Worm (Caenorhabditis elegans) whole organism, L4 larva: ENCODE measurements around the gene R144.3.

ENCODE experiments used
- F37D6.2 ChIP-seq: sonication (generic microtip); optimal IDR thresholded peaks from 2 replicates; lab custom pipeline; 2016; ENCODE audit warnings: mild to moderate bottlenecking, missing genetic modification characterization, missing compliant biosample characterization
- F44E2.7 ChIP-seq: fragments of 200-800 bp; sonication (Bioruptor generic); IDR thresholded peaks from 2 replicates; pipeline ENCODE4 v2.1.2; 2022; ENCODE audit warnings: missing genetic modification characterization, missing compliant biosample characterization
- R02D3.7 ChIP-seq: fragments of 150-350 bp; sonication (generic microtip); optimal IDR thresholded peaks from 3 replicates; lab custom pipeline; 2014; ENCODE audit warnings: missing biosample characterization, missing genetic modification characterization
- T20F7.1 ChIP-seq: fragments of 200-800 bp; sonication (Bioruptor generic); optimal IDR thresholded peaks from 2 replicates; lab custom pipeline; 2018; ENCODE audit warnings: mild to moderate bottlenecking, missing genetic modification characterization, missing compliant biosample characterization
- Y105C5A.15 ChIP-seq: fragments of 200-800 bp; sonication (Bioruptor generic); IDR thresholded peaks from 2 replicates; pipeline ENCODE4 v1.3.6; 2022; ENCODE audit warnings: missing genetic modification characterization, missing compliant biosample characterization
- Y48G9A.11 ChIP-seq: fragments of 200-800 bp; sonication (Bioruptor generic); IDR thresholded peaks from 2 replicates; pipeline ENCODE4 v1.3.6; 2022; ENCODE audit warnings: missing genetic modification reagents, missing genetic modification characterization, missing compliant biosample characterization
- Y75B8A.6 ChIP-seq: fragments of 200-800 bp; sonication (Bioruptor generic); IDR thresholded peaks from 2 replicates; pipeline ENCODE4 v1.3.6; 2022; ENCODE audit warnings: missing genetic modification reagents, missing genetic modification characterization, missing compliant biosample characterization
- ZK546.5 ChIP-seq, 2 experiments: sonication (generic microtip); optimal IDR thresholded peaks; 2 replicates each; lab custom pipeline; 2017; ENCODE audit warnings: missing biosample characterization in 2 of 2, missing genetic modification characterization in 2 of 2
- ama-1 ChIP-seq: fragments of 150-350 bp; optimal IDR thresholded peaks from 2 replicates; lab custom pipeline; 2014; ENCODE audit warnings: inconsistent platforms, mixed read lengths
- attf-4 ChIP-seq: sonication (generic microtip); optimal IDR thresholded peaks from 3 replicates; lab custom pipeline; 2017; ENCODE audit warnings: missing biosample characterization, missing genetic modification characterization
- ceh-20 ChIP-seq: fragments of 200-800 bp; sonication (Bioruptor generic); IDR thresholded peaks from 2 replicates; pipeline ENCODE4 v1.3.6; 2022; ENCODE audit warnings: missing genetic modification reagents, missing genetic modification characterization, missing compliant biosample characterization
- ceh-32 ChIP-seq: sonication (generic microtip); optimal IDR thresholded peaks from 2 replicates; lab custom pipeline; 2016; ENCODE audit warnings: mild to moderate bottlenecking, missing genetic modification characterization, missing compliant biosample characterization; ENCODE audit not compliant: poor library complexity
- ceh-82 ChIP-seq: sonication (generic microtip); optimal IDR thresholded peaks from 2 replicates; lab custom pipeline; 2017; ENCODE audit warnings: missing biosample characterization, missing genetic modification characterization
- ces-1 ChIP-seq: fragments of 150-350 bp; sonication (generic microtip); optimal IDR thresholded peaks from 4 replicates; lab custom pipeline; 2014; ENCODE audit warnings: missing biosample characterization, missing genetic modification reagents, missing genetic modification characterization
- cey-2 ChIP-seq: sonication (generic microtip); optimal IDR thresholded peaks from 3 replicates; lab custom pipeline; 2017; ENCODE audit warnings: missing genetic modification characterization, mild to moderate bottlenecking, missing compliant biosample characterization, antibody characterized with exemption, borderline replicate concordance; ENCODE audit not compliant: insufficient read depth
- daf-16 ChIP-seq, 3 experiments: sonication (generic microtip); optimal IDR thresholded peaks; 2 replicates each; lab custom pipeline; 2016 to 2017; ENCODE audit warnings: missing genetic modification characterization in 3 of 3, missing genetic modification reagents in 3 of 3, mild to moderate bottlenecking in 2 of 3, missing compliant biosample characterization in 2 of 3, missing biosample characterization in 1 of 3, moderate library complexity in 1 of 3
- daf-8 ChIP-seq: fragments of 200-800 bp; sonication (Bioruptor generic); IDR thresholded peaks from 2 replicates; pipeline ENCODE4 v1.3.6; 2022; ENCODE audit warnings: missing genetic modification characterization, missing compliant biosample characterization
- dmd-8 ChIP-seq: fragments of 200-800 bp; sonication (Bioruptor generic); IDR thresholded peaks from 2 replicates; pipeline ENCODE4 v1.3.6; 2022; ENCODE audit warnings: missing genetic modification characterization, missing compliant biosample characterization
- duxl-1 ChIP-seq: sonication (generic microtip); optimal IDR thresholded peaks from 2 replicates; lab custom pipeline; 2016; ENCODE audit warnings: mild to moderate bottlenecking, missing genetic modification characterization, moderate library complexity, missing compliant biosample characterization; ENCODE audit not compliant: poor library complexity
- egl-27 ChIP-seq: sonication (generic microtip); optimal IDR thresholded peaks from 3 replicates; lab custom pipeline; 2017; ENCODE audit warnings: missing biosample characterization, missing genetic modification reagents, missing genetic modification characterization
- hmg-1.1 ChIP-seq: fragments of 200-800 bp; sonication (Bioruptor generic); IDR thresholded peaks from 2 replicates; pipeline ENCODE4 v1.3.6; 2022; ENCODE audit warnings: missing genetic modification reagents, missing genetic modification characterization, missing compliant biosample characterization
- lim-7 ChIP-seq: fragments of 200-800 bp; sonication (Bioruptor generic); IDR thresholded peaks from 2 replicates; pipeline ENCODE4 v1.3.6; 2022; ENCODE audit warnings: missing genetic modification characterization, missing compliant biosample characterization
- lin-1 ChIP-seq: fragments of 200-800 bp; sonication (Bioruptor generic); IDR thresholded peaks from 2 replicates; pipeline ENCODE4 v1.3.6; 2022; ENCODE audit warnings: missing genetic modification reagents, missing genetic modification characterization, missing compliant biosample characterization
- lin-13 ChIP-seq: fragments of 150-350 bp; optimal IDR thresholded peaks from 2 replicates; lab custom pipeline; 2014; ENCODE audit warnings: missing biosample characterization, missing genetic modification reagents, missing genetic modification characterization
- lin-38 ChIP-seq: fragments of 200-800 bp; sonication (Bioruptor generic); IDR thresholded peaks from 2 replicates; pipeline ENCODE4 v1.3.6; 2022; ENCODE audit warnings: missing genetic modification reagents, missing genetic modification characterization, missing compliant biosample characterization
- lin-39 ChIP-seq: fragments of 150-350 bp; optimal IDR thresholded peaks from 2 replicates; lab custom pipeline; 2014; ENCODE audit warnings: missing biosample characterization, missing genetic modification reagents, missing genetic modification characterization
- mdl-1 ChIP-seq, 2 experiments: fragments of 150-350 bp in 1 of 2; sonication (generic microtip) in 1 of 2; optimal IDR thresholded peaks; 2 replicates each; lab custom pipeline; 2014 to 2017; ENCODE audit warnings: missing biosample characterization in 2 of 2, missing genetic modification characterization in 2 of 2
- mes-2 ChIP-seq: sonication (generic microtip); optimal IDR thresholded peaks from 2 replicates; lab custom pipeline; 2016; ENCODE audit warnings: missing genotype, mild to moderate bottlenecking, missing genetic modification characterization, missing compliant biosample characterization; ENCODE audit not compliant: poor library complexity, severe bottlenecking
- nhr-102 ChIP-seq: sonication (generic microtip); optimal IDR thresholded peaks from 2 replicates; lab custom pipeline; 2016; ENCODE audit warnings: mild to moderate bottlenecking, missing genetic modification characterization, moderate library complexity, missing compliant biosample characterization
- nhr-11 ChIP-seq: fragments of 150-350 bp; optimal IDR thresholded peaks from 2 replicates; lab custom pipeline; 2014; ENCODE audit warnings: missing biosample characterization, missing genetic modification characterization
- nhr-111 ChIP-seq: fragments of 200-800 bp; sonication (Bioruptor generic); optimal IDR thresholded peaks from 2 replicates; lab custom pipeline; 2018; ENCODE audit warnings: mild to moderate bottlenecking, missing genetic modification characterization, missing compliant biosample characterization
- nhr-25 ChIP-seq: sonication (generic microtip); optimal IDR thresholded peaks from 2 replicates; lab custom pipeline; 2017; ENCODE audit warnings: missing genetic modification characterization, mild to moderate bottlenecking, missing compliant biosample characterization, antibody characterized with exemption, moderate library complexity, borderline replicate concordance; ENCODE audit not compliant: insufficient read depth
- nhr-41 ChIP-seq: fragments of 200-800 bp; sonication (Bioruptor generic); IDR thresholded peaks from 2 replicates; pipeline ENCODE4 v1.3.6; 2022; ENCODE audit warnings: missing genetic modification reagents, missing genetic modification characterization, missing compliant biosample characterization
- nhr-42 ChIP-seq: fragments of 200-800 bp; sonication (Bioruptor generic); IDR thresholded peaks from 2 replicates; pipeline ENCODE4 v1.3.6; 2022; ENCODE audit warnings: missing genetic modification characterization, missing compliant biosample characterization
- nhr-77 ChIP-seq: fragments of 150-350 bp; optimal IDR thresholded peaks from 2 replicates; lab custom pipeline; 2014; ENCODE audit warnings: missing biosample characterization, missing genetic modification characterization
- pha-4 ChIP-seq, 2 experiments: fragments of 150-350 bp in 1 of 2; fragments of 200-800 bp in 1 of 2; sonication (Bioruptor generic) in 1 of 2; IDR thresholded peaks in 1 of 2; optimal IDR thresholded peaks in 1 of 2; 2 replicates each; pipeline versions ENCODE4 v1.3.6 to Lab custom; 2014 to 2022; ENCODE audit warnings: missing genetic modification characterization in 2 of 2, missing genetic modification reagents in 2 of 2, missing biosample characterization in 1 of 2, missing compliant biosample characterization in 1 of 2
- php-3 ChIP-seq: fragments of 200-800 bp; sonication (Bioruptor generic); IDR thresholded peaks from 2 replicates; pipeline ENCODE4 v1.3.6; 2022; ENCODE audit warnings: missing genetic modification reagents, missing genetic modification characterization, missing compliant biosample characterization
- pqm-1 ChIP-seq: sonication (generic microtip); optimal IDR thresholded peaks from 2 replicates; lab custom pipeline; 2017; ENCODE audit warnings: missing biosample characterization, missing genetic modification characterization
- rbr-2 ChIP-seq: sonication (generic microtip); optimal IDR thresholded peaks from 2 replicates; lab custom pipeline; 2016; ENCODE audit warnings: missing genotype, missing genetic modification characterization, missing compliant biosample characterization
- sdz-12 ChIP-seq: fragments of 200-800 bp; sonication (Bioruptor generic); optimal IDR thresholded peaks from 2 replicates; lab custom pipeline; 2018; ENCODE audit warnings: mild to moderate bottlenecking, missing genetic modification characterization, missing compliant biosample characterization
- set-16 ChIP-seq: fragments of 200-800 bp; sonication (Bioruptor generic); IDR thresholded peaks from 2 replicates; pipeline ENCODE4 v1.3.6; 2022; ENCODE audit warnings: missing genetic modification reagents, missing genetic modification characterization, missing compliant biosample characterization
- snpc-1.2 ChIP-seq: fragments of 200-800 bp; sonication (Bioruptor generic); IDR thresholded peaks from 2 replicates; pipeline ENCODE4 v1.3.6; 2022; ENCODE audit warnings: missing genetic modification reagents, missing genetic modification characterization, missing compliant biosample characterization
- tra-1 ChIP-seq: fragments of 200-800 bp; sonication (Bioruptor generic); IDR thresholded peaks from 2 replicates; pipeline ENCODE4 v1.3.6; 2022; ENCODE audit warnings: missing genetic modification reagents, missing genetic modification characterization, missing compliant biosample characterization
- unc-130 ChIP-seq: sonication (generic microtip); optimal IDR thresholded peaks from 2 replicates; lab custom pipeline; 2016; ENCODE audit warnings: missing genetic modification reagents, missing genetic modification characterization, missing compliant biosample characterization
- vab-7 ChIP-seq: fragments of 200-800 bp; sonication (Bioruptor generic); IDR thresholded peaks from 2 replicates; pipeline ENCODE4 v1.3.6; 2022; ENCODE audit warnings: missing genetic modification reagents, missing genetic modification characterization, missing compliant biosample characterization
- zag-1 ChIP-seq: fragments of 150-350 bp; optimal IDR thresholded peaks from 2 replicates; lab custom pipeline; 2014; ENCODE audit warnings: missing biosample characterization, missing genetic modification characterization
- zfp-2 ChIP-seq: sonication (generic microtip); optimal IDR thresholded peaks from 2 replicates; lab custom pipeline; 2016; ENCODE audit warnings: mild to moderate bottlenecking, missing genetic modification characterization, missing compliant biosample characterization
- zfp-3 ChIP-seq: fragments of 200-800 bp; sonication (Bioruptor generic); conservative IDR thresholded peaks from 2 replicates; pipeline ENCODE4 v1.3.6; 2022; ENCODE audit warnings: missing genetic modification reagents, missing genetic modification characterization, missing compliant biosample characterization
- zip-2 ChIP-seq: fragments of 150-350 bp; optimal IDR thresholded peaks from 2 replicates; lab custom pipeline; 2014; ENCODE audit warnings: missing biosample characterization, missing genetic modification characterization

The R144.3 gene

DNA sequence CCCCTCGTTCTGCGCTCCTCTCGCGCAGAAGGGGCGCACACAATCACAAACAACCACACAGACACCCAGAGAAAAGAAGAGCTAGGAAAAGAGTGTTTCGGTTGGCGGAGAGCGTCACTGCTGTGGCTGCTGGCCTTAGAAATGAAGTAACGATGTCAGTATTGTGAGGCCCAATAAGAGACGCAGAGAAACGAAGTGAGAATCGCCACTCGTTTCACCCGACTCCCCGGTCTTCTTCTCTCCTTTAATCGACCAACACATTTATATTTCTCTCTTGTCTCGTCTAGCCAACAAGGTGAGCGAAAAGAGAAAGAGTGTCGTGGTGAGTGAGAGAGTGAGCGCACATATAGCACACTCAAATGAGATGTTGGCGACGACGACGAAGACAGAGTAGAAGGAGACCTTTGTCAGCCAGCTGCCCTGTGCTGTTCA is 7.9 kb upstream of the R144.3 start (continued):
- no peak for TF ChIP-seq attf-4
- peak; percentile 72 for TF ChIP-seq T20F7.1
- TF ChIP-seq duxl-1, result no peak
- TF ChIP-seq ceh-20, result peak; percentile 65; the same call in 1 of the 2 replicates
- no peak for TF ChIP-seq egl-27 (tag; lab: Kevin White, UChicago)
- TF ChIP-seq nhr-42, result no peak
- peak; percentile 85 for TF ChIP-seq nhr-77 (tag; lab: Kevin White, UChicago)
- no peak for TF ChIP-seq ceh-82
- no peak for TF ChIP-seq sdz-12 (GFP tag; lab: Kevin White, UChicago)
- no peak for TF ChIP-seq lin-39 (tag; lab: Kevin White, UChicago)
- TF ChIP-seq lin-1 (GFP tag; lab: Robert Waterston, UW), result peak; percentile 32; the same call in 1 of the 2 replicates
- 0 out of 2 replicates have a peak, but pooled peaks have one; percentile 34 for TF ChIP-seq tra-1 (GFP tag; lab: Robert Waterston, UW)
- no peak for TF ChIP-seq daf-8 (GFP tag; lab: Robert Waterston, UW)
- no peak for TF ChIP-seq zfp-2 (tag; lab: Kevin White, UChicago)
- no peak for TF ChIP-seq zag-1 (tag; lab: Kevin White, UChicago)
- no peak for TF ChIP-seq zfp-3
- peak; percentile 94 for TF ChIP-seq nhr-11 (tag; lab: Kevin White, UChicago)
- peak; percentile 67 for TF ChIP-seq lin-38 (GFP tag; lab: Robert Waterston, UW)
- TF ChIP-seq mes-2, result peak; percentile 75
- peak; percentile 77 for TF ChIP-seq set-16
- no peak for TF ChIP-seq Y105C5A.15
- TF ChIP-seq snpc-1.2, result no peak
- TF ChIP-seq vab-7, result 0 out of 2 replicates have a peak, but pooled peaks have one; percentile 39
- TF ChIP-seq hmg-1.1, result peak; percentile 93
- no peak for TF ChIP-seq Y48G9A.11 (GFP tag; lab: Robert Waterston, UW)
- peak; percentile 76; the same call in 1 of the 2 replicates for TF ChIP-seq pha-4 (GFP tag; IDR thresholded peaks at IDR 0.05; lab: Robert Waterston, UW)
- TF ChIP-seq pha-4 (tag; optimal IDR thresholded peaks at IDR 0.05; lab: Kevin White, UChicago), result peak; percentile 16
- TF ChIP-seq dmd-8 (GFP tag; lab: Robert Waterston, UW), result no peak
- TF ChIP-seq lin-13 (GFP tag; lab: Kevin White, UChicago), result peak; percentile 63
- no peak for TF ChIP-seq nhr-111 (GFP tag; lab: Kevin White, UChicago)
- TF ChIP-seq ces-1, result peak; percentile 71
- no peak for TF ChIP-seq ZK546.5 (tag; optimal IDR thresholded peaks at IDR 0.05; lab: Kevin White, UChicago)
- peak; percentile 42 to 78 for TF ChIP-seq mdl-1 (tag; optimal IDR thresholded peaks at IDR 0.05; lab: Kevin White, UChicago)
- TF ChIP-seq F37D6.2, result peak; percentile 85
- peak; percentile 90 for TF ChIP-seq rbr-2
- peak; percentile 48 for TF ChIP-seq nhr-102
- peak; percentile 71; the same call in 1 of the 2 replicates for TF ChIP-seq php-3 (GFP tag; lab: Robert Waterston, UW)
- peak; percentile 22 to 27 for TF ChIP-seq daf-16 (GFP tag; optimal IDR thresholded peaks at IDR 0.05; lab: Kevin White, UChicago)
- TF ChIP-seq daf-16 (tag; optimal IDR thresholded peaks at IDR 0.05; lab: Kevin White, UChicago), result peak; percentile 17
- no peak for TF ChIP-seq nhr-41
- TF ChIP-seq R02D3.7 (tag; lab: Kevin White, UChicago), result no peak
- no peak for TF ChIP-seq Y75B8A.6 (GFP tag; lab: Robert Waterston, UW)
- TF ChIP-seq ceh-32, result no peak
- TF ChIP-seq pqm-1 (tag; lab: Kevin White, UChicago), result no peak
- peak; percentile 34 for TF ChIP-seq zip-2
- TF ChIP-seq nhr-25 (tag; lab: Kevin White, UChicago), result peak; percentile 62
- TF ChIP-seq ama-1 (lab: Kevin White, UChicago), result no peak
- no peak for TF ChIP-seq F44E2.7
- TF ChIP-seq lim-7, result 0 out of 2 replicates have a peak, but pooled peaks have one; percentile 35
- peak; percentile 28 for TF ChIP-seq cey-2
- no peak for TF ChIP-seq unc-130 (GFP tag; lab: Kevin White, UChicago)
